Worm (Caenorhabditis elegans) whole organism, L2 larva: ENCODE data around the gene C44B11.4.
A peak's percentile ranks its signal among the peaks of the same experiment; 100 is the strongest.

Experiments
- C34F6.9 ChIP-seq: fragments of 150-350 bp; optimal IDR thresholded peaks from 2 replicates; lab custom pipeline; 2014; ENCODE audit warnings: missing biosample characterization, missing genetic modification characterization
- F13H6.1 ChIP-seq: sonication (generic microtip); optimal IDR thresholded peaks from 2 replicates; lab custom pipeline; 2016; ENCODE audit warnings: missing genetic modification characterization, missing compliant biosample characterization
- Y55F3AM.14 ChIP-seq: fragments of 200-800 bp; sonication (Bioruptor generic); optimal IDR thresholded peaks from 2 replicates; lab custom pipeline; 2018; ENCODE audit warnings: mild to moderate bottlenecking, missing genetic modification characterization, missing compliant biosample characterization
- ZK546.5 ChIP-seq: sonication (generic microtip); optimal IDR thresholded peaks from 2 replicates; lab custom pipeline; 2017; ENCODE audit warnings: missing biosample characterization, missing genetic modification characterization
- alr-1 ChIP-seq: fragments of 150-350 bp; optimal IDR thresholded peaks from 2 replicates; lab custom pipeline; 2014; ENCODE audit warnings: missing biosample characterization, missing genetic modification characterization
- aly-2 ChIP-seq: fragments of 150-350 bp; optimal IDR thresholded peaks from 2 replicates; lab custom pipeline; 2014; ENCODE audit warnings: missing biosample characterization, missing genetic modification characterization
- ama-1 ChIP-seq: fragments of 150-350 bp; optimal IDR thresholded peaks from 2 replicates; lab custom pipeline; 2018; ENCODE audit warnings: inconsistent platforms
- blmp-1 ChIP-seq: sonication (generic microtip); optimal IDR thresholded peaks from 2 replicates; lab custom pipeline; 2017; ENCODE audit warnings: missing genetic modification characterization, mild to moderate bottlenecking, missing compliant biosample characterization, antibody characterized with exemption, moderate library complexity; ENCODE audit not compliant: insufficient read depth
- ceh-82 ChIP-seq: fragments of 150-350 bp; optimal IDR thresholded peaks from 2 replicates; lab custom pipeline; 2014; ENCODE audit warnings: missing biosample characterization, missing genetic modification characterization
- crh-2 ChIP-seq: sonication (generic microtip); optimal IDR thresholded peaks from 2 replicates; lab custom pipeline; 2017; ENCODE audit warnings: missing biosample characterization, missing genetic modification characterization
- dmd-4 ChIP-seq: sonication (generic microtip); optimal IDR thresholded peaks from 2 replicates; lab custom pipeline; 2017; ENCODE audit warnings: missing biosample characterization, missing genetic modification characterization
- egl-27 ChIP-seq: sonication (generic microtip); optimal IDR thresholded peaks from 3 replicates; lab custom pipeline; 2017; ENCODE audit warnings: missing biosample characterization, missing genetic modification reagents, missing genetic modification characterization
- fos-1 ChIP-seq: fragments of 150-350 bp; optimal IDR thresholded peaks from 2 replicates; lab custom pipeline; 2014; ENCODE audit warnings: missing biosample characterization, missing genetic modification characterization
- gmeb-1 ChIP-seq: fragments of 150-350 bp; optimal IDR thresholded peaks from 2 replicates; lab custom pipeline; 2014; ENCODE audit warnings: missing biosample characterization, missing genetic modification characterization
- lin-11 ChIP-seq: fragments of 150-350 bp; sonication (generic microtip); optimal IDR thresholded peaks from 2 replicates; lab custom pipeline; 2014; ENCODE audit warnings: missing biosample characterization, missing genetic modification characterization, inconsistent platforms, mixed read lengths
- lin-39 ChIP-seq: fragments of 150-350 bp; optimal IDR thresholded peaks from 2 replicates; lab custom pipeline; 2014; ENCODE audit warnings: missing biosample characterization, missing genetic modification reagents, missing genetic modification characterization
- lsy-2 ChIP-seq, 2 experiments: fragments of 150-350 bp in 1 of 2; sonication (generic microtip) in 1 of 2; optimal IDR thresholded peaks; 2 replicates each; lab custom pipeline; 2014 to 2017; ENCODE audit warnings: missing biosample characterization in 2 of 2, missing genetic modification characterization in 2 of 2
- mab-5 ChIP-seq: fragments of 150-350 bp; optimal IDR thresholded peaks from 2 replicates; lab custom pipeline; 2014; ENCODE audit warnings: missing biosample characterization, missing genetic modification characterization
- mbf-1 ChIP-seq: sonication (generic microtip); optimal IDR thresholded peaks from 2 replicates; lab custom pipeline; 2017; ENCODE audit warnings: missing biosample characterization, missing genetic modification characterization
- mdl-1 ChIP-seq, 2 experiments: fragments of 150-350 bp in 1 of 2; sonication (generic microtip) in 1 of 2; optimal IDR thresholded peaks; 2 replicates each; lab custom pipeline; 2017; ENCODE audit warnings: missing biosample characterization in 2 of 2, missing genetic modification characterization in 2 of 2
- nhr-11 ChIP-seq: fragments of 150-350 bp; optimal IDR thresholded peaks from 2 replicates; lab custom pipeline; 2014; ENCODE audit warnings: missing biosample characterization, missing genetic modification characterization
- nhr-129 ChIP-seq: fragments of 150-350 bp; optimal IDR thresholded peaks from 2 replicates; lab custom pipeline; 2014; ENCODE audit warnings: missing biosample characterization, missing genetic modification characterization
- nhr-21 ChIP-seq: fragments of 150-350 bp; optimal IDR thresholded peaks from 2 replicates; lab custom pipeline; 2014; ENCODE audit warnings: missing biosample characterization, missing genetic modification characterization
- nhr-23 ChIP-seq: fragments of 150-350 bp; optimal IDR thresholded peaks from 2 replicates; lab custom pipeline; 2014; ENCODE audit warnings: missing biosample characterization, missing genetic modification reagents, missing genetic modification characterization
- nhr-237 ChIP-seq: fragments of 150-350 bp; optimal IDR thresholded peaks from 2 replicates; lab custom pipeline; 2014; ENCODE audit warnings: missing biosample characterization, missing genetic modification characterization
- nhr-25 ChIP-seq: fragments of 150-350 bp; sonication (generic microtip); optimal IDR thresholded peaks from 3 replicates; lab custom pipeline; 2014; ENCODE audit warnings: missing biosample characterization, missing genetic modification characterization
- nhr-77 ChIP-seq: fragments of 150-350 bp; optimal IDR thresholded peaks from 2 replicates; lab custom pipeline; 2014; ENCODE audit warnings: missing biosample characterization, missing genetic modification characterization
- peb-1 ChIP-seq: fragments of 150-350 bp; optimal IDR thresholded peaks from 2 replicates; lab custom pipeline; 2014; ENCODE audit warnings: missing biosample characterization, missing genetic modification characterization
- sem-4 ChIP-seq: fragments of 150-350 bp; optimal IDR thresholded peaks from 2 replicates; lab custom pipeline; 2014; ENCODE audit warnings: missing biosample characterization, missing genetic modification reagents, missing genetic modification characterization
- skn-1 ChIP-seq: sonication (generic microtip); optimal IDR thresholded peaks from 2 replicates; lab custom pipeline; 2017; ENCODE audit warnings: missing biosample characterization, missing genetic modification characterization
- sma-9 ChIP-seq, 2 experiments: fragments of 150-350 bp in 1 of 2; sonication (generic microtip) in 1 of 2; optimal IDR thresholded peaks; 2 replicates each; lab custom pipeline; 2014 to 2016; ENCODE audit warnings: missing genetic modification characterization in 2 of 2, mild to moderate bottlenecking in 1 of 2, missing biosample characterization in 1 of 2, missing compliant biosample characterization in 1 of 2, missing genetic modification reagents in 1 of 2, moderate library complexity in 1 of 2
- snpc-4 ChIP-seq: fragments of 150-350 bp; optimal IDR thresholded peaks from 2 replicates; lab custom pipeline; 2014; ENCODE audit warnings: missing biosample characterization, missing genetic modification characterization
- unc-55 ChIP-seq: fragments of 150-350 bp; sonication (generic microtip); optimal IDR thresholded peaks from 3 replicates; lab custom pipeline; 2014; ENCODE audit warnings: missing biosample characterization, missing genetic modification reagents, missing genetic modification characterization
- ztf-1 ChIP-seq: fragments of 200-800 bp; sonication (Bioruptor generic); conservative IDR thresholded peaks from 2 replicates; pipeline ENCODE4 v1.3.6; 2022; ENCODE audit warnings: missing genetic modification characterization, missing compliant biosample characterization
- ztf-11 ChIP-seq: sonication (generic microtip); optimal IDR thresholded peaks from 2 replicates; lab custom pipeline; 2017; ENCODE audit warnings: missing biosample characterization, missing genetic modification characterization
- ztf-4 ChIP-seq: fragments of 150-350 bp; optimal IDR thresholded peaks from 2 replicates; lab custom pipeline; 2014; ENCODE audit warnings: missing biosample characterization, missing genetic modification characterization

Gene C44B11.4

ce11 chrIII:3127613-3128012, 15.9 kb downstream of the C44B11.4 start:
- TF ChIP-seq gmeb-1 (tag; lab: Kevin White, UChicago) (no peak), nhr-25 (peak; percentile 27), skn-1 (tag; lab: Kevin White, UChicago) (no peak), peb-1 (tag; lab: Kevin White, UChicago) (no peak), crh-2 (peak; percentile 59), unc-55 (GFP tag; lab: Kevin White, UChicago) (peak; percentile 35), fos-1 (tag; lab: Kevin White, UChicago) (peak; percentile 58), C34F6.9 (tag; lab: Kevin White, UChicago) (peak; percentile 50), nhr-21 (tag; lab: Kevin White, UChicago) (no peak), lsy-2 (tag; optimal IDR thresholded peaks at IDR 0.05; lab: Kevin White, UChicago) (peak in 1 of 2 experiments; percentile 45), blmp-1 (tag; lab: Kevin White, UChicago) (no peak)

DNA sequence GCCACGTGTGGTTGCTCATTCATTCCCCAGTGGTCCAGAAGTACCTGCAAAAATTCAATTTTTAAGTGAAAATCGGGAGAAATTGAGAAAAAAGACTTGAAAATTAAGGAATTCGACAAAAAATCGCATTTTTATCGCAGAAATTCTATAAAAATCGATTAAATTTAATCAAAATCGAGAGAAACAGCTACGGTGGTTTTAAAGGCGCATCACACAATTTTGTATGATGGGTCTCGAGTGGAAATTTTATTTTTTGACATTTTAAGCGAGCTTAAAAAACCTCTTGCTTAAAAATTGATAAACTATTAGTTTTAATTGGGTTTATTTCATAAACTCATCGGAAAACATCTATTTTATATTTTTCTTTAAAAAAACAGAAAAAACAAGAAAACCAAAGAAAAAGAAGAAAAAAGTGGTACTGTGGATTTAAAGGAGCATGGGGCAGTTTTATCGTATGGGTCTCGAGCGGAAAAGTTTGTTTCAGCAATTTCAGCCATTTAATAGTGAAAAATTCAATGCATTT, 16.4 kb downstream of the C44B11.4 start, which contains the start of gene nipa-1:
nipa-1 (minus strand) TSS at position 51 of the 523 bp plus-strand sequence.
- TF ChIP-seq alr-1 (tag; lab: Kevin White, UChicago) (no peak), C34F6.9 (tag; lab: Kevin White, UChicago) (no peak), nhr-129 (tag; lab: Kevin White, UChicago) (no peak), sem-4 (tag; lab: Kevin White, UChicago) (no peak), nhr-77 (tag; lab: Kevin White, UChicago) (no peak)
- TF ChIP-seq, all 48 proteins: peak for 0

ce11 chrIII:3124209-3124786, 19.3 kb downstream of the C44B11.4 start:
- TF ChIP-seq nhr-21 (tag; lab: Kevin White, UChicago), result no peak
- TF ChIP-seq lsy-2 (tag; optimal IDR thresholded peaks at IDR 0.05; lab: Kevin White, UChicago), result no peak
- no peak for TF ChIP-seq nhr-237 (tag; lab: Kevin White, UChicago)
- TF ChIP-seq crh-2, result no peak
- TF ChIP-seq fos-1 (tag; lab: Kevin White, UChicago), result peak; percentile 17
- no peak for TF ChIP-seq ztf-4 (tag; lab: Kevin White, UChicago)
- TF ChIP-seq ama-1 (lab: Kevin White, UChicago), result no peak
- no peak for TF ChIP-seq lin-39 (tag; lab: Kevin White, UChicago)

ce11 chrIII:3119972-3120371, 23.6 kb downstream of the C44B11.4 start:
- TF ChIP-seq alr-1 (tag; lab: Kevin White, UChicago) (no peak), mbf-1 (tag; lab: Kevin White, UChicago) (no peak), ZK546.5 (no peak), nhr-11 (tag; lab: Kevin White, UChicago) (no peak), aly-2 (no peak), skn-1 (tag; lab: Kevin White, UChicago) (no peak), nhr-25 (no peak), egl-27 (tag; lab: Kevin White, UChicago) (no peak), ztf-11 (tag; lab: Kevin White, UChicago) (no peak), mdl-1 (tag; optimal IDR thresholded peaks at IDR 0.05; lab: Kevin White, UChicago) (no peak), F13H6.1 (no peak), lin-11 (tag; lab: Kevin White, UChicago) (no peak), ama-1 (lab: Kevin White, UChicago) (no peak), nhr-23 (tag; lab: Kevin White, UChicago) (no peak), fos-1 (tag; lab: Kevin White, UChicago) (peak; percentile 69), crh-2 (peak; percentile 52), ztf-1 (GFP tag; lab: Robert Waterston, UW) (no peak), ceh-82 (no peak), nhr-21 (tag; lab: Kevin White, UChicago) (no peak), mab-5 (tag; lab: Kevin White, UChicago) (no peak), snpc-4 (tag; lab: Kevin White, UChicago) (no peak), Y55F3AM.14 (no peak), sma-9 (GFP tag; optimal IDR thresholded peaks at IDR 0.05; lab: Kevin White, UChicago) (peak; percentile 26), sma-9 (tag; optimal IDR thresholded peaks at IDR 0.05; lab: Kevin White, UChicago) (no peak), nhr-129 (tag; lab: Kevin White, UChicago) (no peak), dmd-4 (tag; lab: Kevin White, UChicago) (no peak)
